Fruit fly (Drosophila melanogaster) whole organism, embryonic: ENCODE data around the gene Vps8.

Experiments
- CG10979 ChIP-seq: fragments of 200-800 bp; sonication (Bioruptor generic); optimal IDR thresholded peaks from 2 replicates; lab custom pipeline; 2018; ENCODE audit warnings: missing biosample characterization, mild to moderate bottlenecking, missing genetic modification characterization, moderate library complexity
- CG12236 ChIP-seq: fragments of 200-800 bp; sonication (Bioruptor generic); optimal IDR thresholded peaks from 2 replicates; lab custom pipeline; 2016; ENCODE audit warnings: missing biosample characterization, missing genetic modification characterization
- CG15479 ChIP-seq: fragments of 200-800 bp; sonication (Bioruptor generic); optimal IDR thresholded peaks from 3 replicates; lab custom pipeline; 2019; ENCODE audit warnings: missing biosample characterization, mild to moderate bottlenecking, missing genetic modification characterization, moderate library complexity
- CG15696 ChIP-seq: fragments of 200-800 bp; sonication (Bioruptor generic); optimal IDR thresholded peaks from 2 replicates; lab custom pipeline; 2019; ENCODE audit warnings: missing biosample characterization, mild to moderate bottlenecking, missing genetic modification characterization, moderate library complexity
- CG3407 ChIP-seq: fragments of 200-800 bp; sonication (Bioruptor generic); optimal IDR thresholded peaks from 2 replicates; lab custom pipeline; 2018; ENCODE audit warnings: missing biosample characterization, mild to moderate bottlenecking, missing genetic modification characterization
- CG9437 ChIP-seq: fragments of 200-800 bp; sonication (Bioruptor generic); optimal IDR thresholded peaks from 2 replicates; lab custom pipeline; 2018; ENCODE audit warnings: missing biosample characterization, mild to moderate bottlenecking, missing genetic modification characterization
- CG9797 ChIP-seq: fragments of 200-800 bp; sonication (Bioruptor generic); optimal IDR thresholded peaks from 3 replicates; lab custom pipeline; 2018; ENCODE audit warnings: missing biosample characterization, mild to moderate bottlenecking, missing genetic modification characterization
- Jarid2 ChIP-seq: fragments of 200-800 bp; sonication (Bioruptor generic); optimal IDR thresholded peaks from 3 replicates; lab custom pipeline; 2017; ENCODE audit warnings: mild to moderate bottlenecking, missing biosample characterization, missing genetic modification reagents, missing genetic modification characterization
- Mrtf ChIP-seq: fragments of 200-800 bp; sonication (Bioruptor generic); IDR thresholded peaks from 3 replicates; pipeline ENCODE4 v1.3.6; 2022; ENCODE audit warnings: missing biosample characterization, missing genetic modification characterization
- NfI ChIP-seq: fragments of 200-800 bp; sonication (Bioruptor generic); optimal IDR thresholded peaks from 3 replicates; lab custom pipeline; 2018; ENCODE audit warnings: missing biosample characterization, mild to moderate bottlenecking, missing genetic modification characterization, moderate library complexity
- Opbp ChIP-seq: fragments of 200-800 bp; sonication (Bioruptor generic); IDR thresholded peaks from 3 replicates; pipeline ENCODE4 v1.3.6; 2022; ENCODE audit warnings: missing biosample characterization, missing genetic modification characterization; ENCODE audit not compliant: partially characterized antibody
- nerfin-1 ChIP-seq: fragments of 200-800 bp; sonication (Bioruptor generic); optimal IDR thresholded peaks from 3 replicates; lab custom pipeline; 2019; ENCODE audit warnings: missing biosample characterization, mild to moderate bottlenecking, missing genetic modification characterization, moderate library complexity

DNA sequence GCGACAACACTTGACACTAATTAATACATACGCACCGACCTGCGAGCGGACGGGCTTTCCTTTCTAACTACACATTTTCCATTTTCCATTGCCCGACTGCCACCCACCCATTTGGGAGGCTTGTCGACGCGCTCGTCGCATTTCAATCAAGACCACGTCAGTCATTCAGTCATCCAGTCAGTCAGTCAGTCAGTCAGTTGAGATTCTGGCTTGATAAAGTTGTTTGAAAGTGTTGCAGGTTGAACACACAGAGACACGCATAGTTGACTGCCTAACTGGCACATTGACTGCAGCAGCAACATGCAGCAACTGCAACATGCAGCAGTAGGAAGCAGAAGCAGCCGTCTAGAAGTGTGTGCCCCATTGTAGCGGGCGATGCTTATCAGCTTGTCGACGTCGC lies 43.5 kb downstream of the Vps8 start:
- no peak for TF ChIP-seq Jarid2 (GFP tag; lab: Kevin White, UChicago)
- TF ChIP-seq NfI (GFP tag; lab: Kevin White, UChicago), result no peak
- TF ChIP-seq CG15479 (GFP tag; lab: Kevin White, UChicago), result no peak
- TF ChIP-seq CG9797 (GFP tag; lab: Kevin White, UChicago), result no peak
- no peak for TF ChIP-seq CG10979 (tag; lab: Kevin White, UChicago)
- no peak for TF ChIP-seq CG12236
- TF ChIP-seq CG9437 (GFP tag; lab: Kevin White, UChicago), result no peak
- TF ChIP-seq CG3407, result no peak
- TF ChIP-seq nerfin-1, result no peak
- TF ChIP-seq Mrtf (GFP tag; lab: Robert Waterston, UW), result no peak
- TF ChIP-seq Opbp (GFP tag; lab: Robert Waterston, UW), result no peak
- no peak for TF ChIP-seq CG15696
